Fruit fly (Drosophila melanogaster) whole organism, wandering third instar larva: ENCODE results near the gene Bap60.

ENCODE experiments used
- GATAd ChIP-seq: sonication (Bioruptor generic); optimal IDR thresholded peaks from 2 replicates; lab custom pipeline; 2016; ENCODE audit warnings: missing biosample characterization, missing genetic modification characterization
- dsf ChIP-seq: sonication (Bioruptor generic); optimal IDR thresholded peaks from 2 replicates; lab custom pipeline; 2016; ENCODE audit warnings: missing biosample characterization, missing genetic modification characterization, borderline replicate concordance
- foxo ChIP-seq, 2 experiments: fragments of 200-800 bp; sonication (Bioruptor generic); optimal IDR thresholded peaks; 2 replicates in 1 of 2; 3 replicates in 1 of 2; lab custom pipeline; 2016 to 2017; ENCODE audit warnings: missing biosample characterization in 2 of 2, missing genetic modification characterization in 2 of 2
- fru ChIP-seq: fragments of 200-800 bp; sonication (Bioruptor generic); optimal IDR thresholded peaks from 3 replicates; lab custom pipeline; 2016; ENCODE audit warnings: missing biosample characterization, mild to moderate bottlenecking, missing genetic modification characterization
- h ChIP-seq: fragments of 200-800 bp; sonication (Bioruptor generic); optimal IDR thresholded peaks from 3 replicates; lab custom pipeline; 2016; ENCODE audit warnings: missing biosample characterization, mild to moderate bottlenecking, missing genetic modification characterization
- jim ChIP-seq: fragments of 175-275, 200-325 bp; sonication (Bioruptor generic); optimal IDR thresholded peaks from 2 replicates; lab custom pipeline; 2016; ENCODE audit warnings: missing biosample characterization, mild to moderate bottlenecking, missing genetic modification characterization
- usp ChIP-seq: fragments of >200 bp; optimal IDR thresholded peaks from 2 replicates; lab custom pipeline; 2017; ENCODE audit warnings: missing biosample characterization, missing genetic modification characterization

dm6 chrX:13154783-13155182 lies 4.5 kb downstream of the Bap60 start, which contains the start of the genes CG4318 and CG4332:
- TF ChIP-seq dsf (no peak), GATAd (GFP tag; lab: Kevin White, UChicago) (no peak), h (GFP tag; lab: Kevin White, UChicago) (no peak), fru (GFP tag; lab: Kevin White, UChicago) (no peak), jim (no peak), foxo (GFP tag; optimal IDR thresholded peaks at IDR 0.05; lab: Kevin White, UChicago) (no peak), usp (GFP tag; lab: Kevin White, UChicago) (no peak)
